Fruit fly (Drosophila melanogaster) whole organism, embryonic: ENCODE data around the gene Grip128.

Source experiments
- Atf6 ChIP-seq: fragments of 200-800 bp; sonication (Bioruptor generic); IDR thresholded peaks from 2 replicates; pipeline ENCODE4 v1.3.6; 2022; ENCODE audit warnings: missing biosample characterization, missing genetic modification characterization
- Bgb ChIP-seq: fragments of 200-800 bp; sonication (Bioruptor generic); IDR thresholded peaks from 2 replicates; pipeline ENCODE4 v1.3.6; 2022; ENCODE audit warnings: missing biosample characterization, missing genetic modification characterization; ENCODE audit not compliant: partially characterized antibody
- CG10147 ChIP-seq: fragments of 200-800 bp; sonication (Bioruptor generic); optimal IDR thresholded peaks from 2 replicates; lab custom pipeline; 2019; ENCODE audit warnings: missing biosample characterization, mild to moderate bottlenecking, missing genetic modification characterization, moderate library complexity
- CG10274 ChIP-seq: fragments of 200-800 bp; sonication (Bioruptor generic); optimal IDR thresholded peaks from 3 replicates; lab custom pipeline; 2017; ENCODE audit warnings: missing biosample characterization, mild to moderate bottlenecking, missing genetic modification characterization
- CG10959 ChIP-seq: fragments of 200-800 bp; sonication (Bioruptor generic); IDR thresholded peaks from 2 replicates; pipeline ENCODE4 v1.3.6; 2022; ENCODE audit warnings: missing biosample characterization, missing genetic modification characterization
- CG10979 ChIP-seq: fragments of 200-800 bp; sonication (Bioruptor generic); optimal IDR thresholded peaks from 2 replicates; lab custom pipeline; 2018; ENCODE audit warnings: missing biosample characterization, mild to moderate bottlenecking, missing genetic modification characterization, moderate library complexity
- CG11247 ChIP-seq: fragments of 200-800 bp; sonication (Bioruptor generic); IDR thresholded peaks from 2 replicates; pipeline ENCODE4 v1.3.6; 2022; ENCODE audit warnings: missing biosample characterization, missing genetic modification characterization
- CG11560 ChIP-seq: fragments of 200-800 bp; sonication (Bioruptor generic); IDR thresholded peaks from 3 replicates; pipeline ENCODE4 v1.3.6; 2022; ENCODE audit warnings: missing biosample characterization, missing genetic modification characterization
- CG12659 ChIP-seq: fragments of 200-800 bp; sonication (Bioruptor generic); optimal IDR thresholded peaks from 3 replicates; lab custom pipeline; 2017; ENCODE audit warnings: mild to moderate bottlenecking, missing biosample characterization, missing genetic modification reagents, missing genetic modification characterization
- CG13287 ChIP-seq: fragments of 200-800 bp; sonication (Bioruptor generic); IDR thresholded peaks from 2 replicates; pipeline ENCODE4 v1.3.6; 2022; ENCODE audit warnings: missing biosample characterization, missing genetic modification characterization; ENCODE audit not compliant: partially characterized antibody
- CG13424 ChIP-seq: fragments of 200-800 bp; sonication (Bioruptor generic); optimal IDR thresholded peaks from 2 replicates; lab custom pipeline; 2019; ENCODE audit warnings: missing biosample characterization, mild to moderate bottlenecking, missing genetic modification characterization, moderate library complexity
- CG13775 ChIP-seq: fragments of 200-800 bp; sonication (Bioruptor generic); optimal IDR thresholded peaks from 3 replicates; lab custom pipeline; 2017; ENCODE audit warnings: missing biosample characterization, mild to moderate bottlenecking, missing genetic modification characterization
- CG1529 ChIP-seq: fragments of 200-800 bp; sonication (Bioruptor generic); optimal IDR thresholded peaks from 3 replicates; lab custom pipeline; 2018; ENCODE audit warnings: missing biosample characterization, missing genetic modification characterization
- CG1602 ChIP-seq: fragments of 200-800 bp; sonication (Bioruptor generic); optimal IDR thresholded peaks from 3 replicates; lab custom pipeline; 2016; ENCODE audit warnings: missing biosample characterization, missing genetic modification characterization
- CG17359 ChIP-seq: fragments of 200-800 bp; sonication (Bioruptor generic); optimal IDR thresholded peaks from 3 replicates; lab custom pipeline; 2018; ENCODE audit warnings: missing biosample characterization, mild to moderate bottlenecking, missing genetic modification characterization, moderate library complexity
- CG2678 ChIP-seq: fragments of 200-800 bp; sonication (Bioruptor generic); optimal IDR thresholded peaks from 3 replicates; lab custom pipeline; 2019; ENCODE audit warnings: missing biosample characterization, mild to moderate bottlenecking, missing genetic modification characterization, moderate library complexity
- CG3163 ChIP-seq: fragments of 200-800 bp; sonication (Bioruptor generic); optimal IDR thresholded peaks from 3 replicates; lab custom pipeline; 2016; ENCODE audit warnings: missing biosample characterization, missing genetic modification characterization
- CG6683 ChIP-seq: fragments of 200-800 bp; sonication (Bioruptor generic); optimal IDR thresholded peaks from 2 replicates; lab custom pipeline; 2017; ENCODE audit warnings: missing biosample characterization, mild to moderate bottlenecking, missing genetic modification characterization, missing genetic modification reagents
- CG7372 ChIP-seq: fragments of 200-800 bp; sonication (Bioruptor generic); IDR thresholded peaks from 2 replicates; pipeline ENCODE4 v1.3.6; 2022; ENCODE audit warnings: missing biosample characterization, missing genetic modification characterization
- CG7556 ChIP-seq: fragments of 200-800 bp; sonication (Bioruptor generic); optimal IDR thresholded peaks from 2 replicates; lab custom pipeline; 2017; ENCODE audit warnings: missing biosample characterization, mild to moderate bottlenecking, missing genetic modification characterization
- CG7786 ChIP-seq: fragments of 200-800 bp; sonication (Bioruptor generic); optimal IDR thresholded peaks from 2 replicates; lab custom pipeline; 2016; ENCODE audit warnings: missing biosample characterization, missing genetic modification characterization
- CG8281 ChIP-seq: fragments of 200-800 bp; sonication (Bioruptor generic); optimal IDR thresholded peaks from 2 replicates; lab custom pipeline; 2018; ENCODE audit warnings: missing biosample characterization, mild to moderate bottlenecking, missing genetic modification characterization, moderate library complexity
- CG9727 ChIP-seq: fragments of 200-800 bp; sonication (Bioruptor generic); optimal IDR thresholded peaks from 3 replicates; lab custom pipeline; 2017; ENCODE audit warnings: missing biosample characterization, mild to moderate bottlenecking, missing genetic modification characterization
- Dbx ChIP-seq: fragments of 200-800 bp; sonication (Bioruptor generic); IDR thresholded peaks from 3 replicates; pipeline ENCODE4 v1.3.6; 2022; ENCODE audit warnings: missing biosample characterization, missing genetic modification characterization
- Doc2 ChIP-seq: fragments of 200-800 bp; sonication (Bioruptor generic); IDR thresholded peaks from 2 replicates; pipeline ENCODE4 v1.3.6; 2022; ENCODE audit warnings: missing biosample characterization, missing genetic modification characterization
- Dref ChIP-seq: fragments of 200-800 bp; sonication (Bioruptor generic); IDR thresholded peaks from 2 replicates; pipeline ENCODE4 v1.3.6; 2022; ENCODE audit warnings: missing biosample characterization, missing genetic modification characterization
- E2f2 ChIP-seq: fragments of 200-800 bp; sonication (Bioruptor generic); IDR thresholded peaks from 2 replicates; pipeline ENCODE4 v1.3.6; 2022; ENCODE audit warnings: missing biosample characterization, missing genetic modification characterization
- H15 ChIP-seq: fragments of 200-800 bp; sonication (Bioruptor generic); IDR thresholded peaks from 3 replicates; pipeline ENCODE4 v1.3.6; 2022; ENCODE audit warnings: missing biosample characterization, missing genetic modification characterization
- HHEX ChIP-seq: fragments of 200-800 bp; sonication (Bioruptor generic); optimal IDR thresholded peaks from 3 replicates; lab custom pipeline; 2017; ENCODE audit warnings: missing biosample characterization, mild to moderate bottlenecking, missing genetic modification characterization, missing genetic modification reagents
- Hmr ChIP-seq: fragments of 200-800 bp; sonication (Bioruptor generic); optimal IDR thresholded peaks from 3 replicates; lab custom pipeline; 2017; ENCODE audit warnings: mild to moderate bottlenecking, missing biosample characterization, missing genetic modification reagents, missing genetic modification characterization
- Mad ChIP-seq: fragments of 200-800 bp; sonication (Bioruptor generic); optimal IDR thresholded peaks from 2 replicates; lab custom pipeline; 2016; ENCODE audit warnings: missing biosample characterization, missing genetic modification characterization
- Max ChIP-seq: fragments of 200-800 bp; sonication (Bioruptor generic); optimal IDR thresholded peaks from 2 replicates; lab custom pipeline; 2016; ENCODE audit warnings: missing biosample characterization, mild to moderate bottlenecking, missing genetic modification characterization
- Pdp1 ChIP-seq, 2 experiments: fragments of 200-800 bp; sonication (Bioruptor generic); optimal IDR thresholded peaks; 3 replicates each; lab custom pipeline; 2016; ENCODE audit warnings: missing biosample characterization in 2 of 2, missing genetic modification characterization in 2 of 2, mild to moderate bottlenecking in 1 of 2, moderate library complexity in 1 of 2
- Ravus ChIP-seq: fragments of 200-800 bp; sonication (Bioruptor generic); IDR thresholded peaks from 2 replicates; pipeline ENCODE4 v1.3.6; 2022; ENCODE audit warnings: missing biosample characterization, missing genetic modification characterization
- Rfx ChIP-seq: fragments of 200-800 bp; sonication (Bioruptor generic); IDR thresholded peaks from 2 replicates; pipeline ENCODE4 v1.3.6; 2022; ENCODE audit warnings: missing biosample characterization, missing genetic modification characterization
- Ssrp ChIP-seq: fragments of 200-800 bp; sonication (Bioruptor generic); optimal IDR thresholded peaks from 2 replicates; lab custom pipeline; 2018; ENCODE audit warnings: missing biosample characterization, mild to moderate bottlenecking, missing genetic modification characterization, moderate library complexity
- TFAM ChIP-seq: fragments of 200-800 bp; sonication (Bioruptor generic); optimal IDR thresholded peaks from 2 replicates; lab custom pipeline; 2017; ENCODE audit warnings: missing biosample characterization, missing genetic modification characterization, inconsistent platforms
- ab ChIP-seq: fragments of 200-800 bp; sonication (Bioruptor generic); optimal IDR thresholded peaks from 2 replicates; lab custom pipeline; 2016; ENCODE audit warnings: missing biosample characterization, missing genetic modification characterization
- ash1 ChIP-seq: fragments of 200-800 bp; sonication (Bioruptor generic); optimal IDR thresholded peaks from 2 replicates; lab custom pipeline; 2018; ENCODE audit warnings: missing biosample characterization, mild to moderate bottlenecking, missing genetic modification characterization
- chif ChIP-seq, 2 experiments: fragments of 200-800 bp; sonication (Bioruptor generic); optimal IDR thresholded peaks; 3 replicates each; lab custom pipeline; 2016; ENCODE audit warnings: missing biosample characterization in 2 of 2, missing genetic modification characterization in 2 of 2
- dan ChIP-seq: fragments of 200-800 bp; sonication (Bioruptor generic); IDR thresholded peaks from 2 replicates; pipeline ENCODE4 v1.3.6; 2022; ENCODE audit warnings: missing biosample characterization, missing genetic modification characterization
- dati ChIP-seq: fragments of 200-800 bp; sonication (Bioruptor generic); IDR thresholded peaks from 2 replicates; pipeline ENCODE4 v1.3.6; 2022; ENCODE audit warnings: missing biosample characterization, missing genetic modification characterization
- emc ChIP-seq: fragments of 200-800 bp; sonication (Bioruptor generic); optimal IDR thresholded peaks from 2 replicates; lab custom pipeline; 2016; ENCODE audit warnings: missing biosample characterization, missing genetic modification characterization
- fd102C ChIP-seq: fragments of 200-800 bp; sonication (Bioruptor generic); optimal IDR thresholded peaks from 2 replicates; lab custom pipeline; 2018; ENCODE audit warnings: missing biosample characterization, mild to moderate bottlenecking, missing genetic modification characterization, moderate library complexity
- fd64A ChIP-seq: fragments of 200-800 bp; sonication (Bioruptor generic); optimal IDR thresholded peaks from 3 replicates; lab custom pipeline; 2018; ENCODE audit warnings: missing biosample characterization, mild to moderate bottlenecking, missing genetic modification characterization
- lbe ChIP-seq: fragments of 200-800 bp; sonication (Bioruptor generic); optimal IDR thresholded peaks from 2 replicates; lab custom pipeline; 2016; ENCODE audit warnings: missing biosample characterization, mild to moderate bottlenecking, missing genetic modification characterization
- luna ChIP-seq: fragments of 200-800 bp; sonication (Bioruptor generic); optimal IDR thresholded peaks from 2 replicates; lab custom pipeline; 2016; ENCODE audit warnings: missing biosample characterization, missing genetic modification characterization
- salm ChIP-seq: fragments of 200-800 bp; sonication (Bioruptor generic); optimal IDR thresholded peaks from 2 replicates; lab custom pipeline; 2018; ENCODE audit warnings: missing biosample characterization, mild to moderate bottlenecking, missing genetic modification characterization
- stc ChIP-seq: fragments of 200-800 bp; sonication (Bioruptor generic); IDR thresholded peaks from 2 replicates; pipeline ENCODE4 v1.3.6; 2022; ENCODE audit warnings: missing biosample characterization, missing genetic modification characterization
- twi ChIP-seq: fragments of 200-800 bp; optimal IDR thresholded peaks from 2 replicates; lab custom pipeline; 2019; ENCODE audit warnings: missing biosample characterization, mild to moderate bottlenecking, missing genetic modification characterization, moderate library complexity
- wek ChIP-seq: fragments of 200-800 bp; sonication (Bioruptor generic); optimal IDR thresholded peaks from 3 replicates; lab custom pipeline; 2018; ENCODE audit warnings: missing biosample characterization, mild to moderate bottlenecking, missing genetic modification characterization, moderate library complexity
- zen2 ChIP-seq: fragments of 200-800 bp; sonication (Bioruptor generic); IDR thresholded peaks from 3 replicates; pipeline ENCODE4 v1.3.6; 2022; ENCODE audit warnings: missing biosample characterization, missing genetic modification characterization; ENCODE audit not compliant: partially characterized antibody

Grip128 gene

DNA sequence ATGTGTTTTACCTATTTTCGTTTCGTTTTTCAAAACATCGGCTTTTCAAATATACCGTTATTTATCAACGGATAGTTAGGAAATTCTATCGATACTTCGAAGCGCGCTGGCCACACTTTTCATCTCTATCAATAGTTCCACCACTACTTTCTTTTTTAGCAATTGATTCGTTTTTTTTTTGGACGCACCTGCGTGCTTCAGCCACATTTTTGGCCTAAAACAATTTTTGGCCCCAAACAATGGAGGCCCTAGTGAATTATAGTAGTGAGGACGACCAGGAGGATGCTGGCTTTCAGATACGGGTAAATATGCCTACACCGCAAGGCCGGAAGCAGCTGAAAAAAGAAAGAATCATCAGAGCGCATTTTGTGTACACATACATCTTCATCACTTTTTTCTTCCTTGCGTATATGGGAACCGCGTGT lies 10.3 kb upstream of the Grip128 start, which contains the start of gene CG6340:
Gene CG6340, plus strand, starts transcription at position 139 of the 425 bp plus-strand sequence.
- TF ChIP-seq Bgb (peak; percentile 86), CG10147 (no peak), Ravus (no peak), CG7786 (GFP tag; lab: Kevin White, UChicago) (no peak), Atf6 (no peak), CG2678 (tag; lab: Kevin White, UChicago) (no peak), E2f2 (peak; percentile 76), CG7556 (no peak), CG7372 (GFP tag; lab: Robert Waterston, UW) (no peak), TFAM (GFP tag; lab: Kevin White, UChicago) (no peak), CG17359 (tag; lab: Kevin White, UChicago) (no peak), CG6683 (no peak), twi (no peak), Ssrp (no peak), CG10979 (tag; lab: Kevin White, UChicago) (no peak), CG1602 (GFP tag; lab: Kevin White, UChicago) (no peak), chif (GFP tag; optimal IDR thresholded peaks at IDR 0.05; lab: Kevin White, UChicago) (no peak), CG1529 (GFP tag; lab: Kevin White, UChicago) (no peak), CG12659 (GFP tag; lab: Kevin White, UChicago) (peak; percentile 52), CG3163 (GFP tag; lab: Kevin White, UChicago) (no peak), Dref (peak; percentile 79), CG13287 (GFP tag; lab: Robert Waterston, UW) (peak; percentile 77), Hmr (GFP tag; lab: Kevin White, UChicago) (no peak), CG9727 (GFP tag; lab: Kevin White, UChicago) (no peak), HHEX (no peak), CG13775 (no peak), dati (GFP tag; lab: Robert Waterston, UW) (no peak), lbe (GFP tag; lab: Kevin White, UChicago) (no peak), ab (GFP tag; lab: Kevin White, UChicago) (no peak), fd64A (GFP tag; lab: Kevin White, UChicago) (no peak), ash1 (no peak), CG13424 (tag; lab: Kevin White, UChicago) (no peak), Rfx (GFP tag; lab: Robert Waterston, UW) (peak; percentile 14; the same call in 1 of the 2 replicates), Doc2 (GFP tag; lab: Robert Waterston, UW) (no peak), CG8281 (tag; lab: Kevin White, UChicago) (no peak), CG10274 (GFP tag; lab: Kevin White, UChicago) (no peak), H15 (GFP tag; lab: Robert Waterston, UW) (no peak), emc (no peak), Mad (GFP tag; lab: Kevin White, UChicago) (no peak), CG11560 (no peak), CG11247 (GFP tag; lab: Robert Waterston, UW) (no peak), stc (no peak), salm (tag; lab: Kevin White, UChicago) (no peak), wek (GFP tag; lab: Kevin White, UChicago) (no peak), luna (GFP tag; lab: Kevin White, UChicago) (no peak), Max (GFP tag; lab: Kevin White, UChicago) (peak; percentile 11), zen2 (GFP tag; lab: Robert Waterston, UW) (peak; percentile 66; the same call in 2 of the 3 replicates), Dbx (GFP tag; lab: Robert Waterston, UW) (no peak), dan (GFP tag; lab: Robert Waterston, UW) (no peak), Pdp1 (GFP tag; optimal IDR thresholded peaks at IDR 0.05; lab: Kevin White, UChicago) (no peak), fd102C (GFP tag; lab: Kevin White, UChicago) (no peak), CG10959 (GFP tag; lab: Robert Waterston, UW) (no peak)
